1 fruit fly cellular context compared by ENCODE assay signal in the genomic region with DNA sequence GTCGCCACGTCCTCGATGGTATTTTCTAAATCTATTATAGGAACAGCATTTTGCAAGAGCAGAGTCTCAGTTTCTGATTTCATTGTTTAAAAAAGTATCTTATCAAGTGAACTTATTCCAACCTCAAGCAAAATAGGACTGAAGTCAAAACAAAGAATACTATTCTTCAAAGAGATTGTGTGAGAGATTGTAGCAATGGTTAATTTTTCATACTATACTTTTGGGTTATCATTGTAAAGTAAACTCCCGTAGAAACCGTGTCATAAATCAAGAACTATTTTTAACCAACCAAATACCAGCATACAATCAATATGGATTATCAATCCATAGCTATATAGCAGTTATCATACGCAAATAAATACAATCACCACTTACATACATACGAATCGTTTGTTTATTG.
A peak's percentile ranks its signal among the peaks of the same experiment; 100 is the strongest.
TF ChIP-seq lines count a peak whose summit lies in the region.

A gene (minus strand): TSS at position 122 of the 400 bp plus-strand sequence.

TF ChIP-seq in whole organism, embryonic, 481 proteins besides CTCF, POLR2A, EP300 and RAD21 (continued from another document):
- no peak for TF ChIP-seq ken (GFP tag; IDR thresholded peaks at IDR 0.05; lab: Robert Waterston, UW)
- no peak for TF ChIP-seq grau (tag; optimal IDR thresholded peaks at IDR 0.05; lab: Kevin White, UChicago)
- no peak for TF ChIP-seq CG31388 (GFP tag; optimal IDR thresholded peaks at IDR 0.05; lab: Kevin White, UChicago)
- TF ChIP-seq D19B (GFP tag; optimal IDR thresholded peaks at IDR 0.05; lab: Kevin White, UChicago): no peak
- no peak for TF ChIP-seq CG42726 (GFP tag; IDR thresholded peaks at IDR 0.05; lab: Robert Waterston, UW; ENCODE audit: partially characterized antibody)
- peak in 1 of 2 experiments; percentile 65 for TF ChIP-seq Hr78 (GFP tag; optimal IDR thresholded peaks at IDR 0.05; lab: Kevin White, UChicago)
- TF ChIP-seq Nf-YB (GFP tag; optimal IDR thresholded peaks at IDR 0.05; lab: Kevin White, UChicago): peak; percentile 14
- TF ChIP-seq HHEX (GFP tag; optimal IDR thresholded peaks at IDR 0.05; lab: Kevin White, UChicago): no peak
- TF ChIP-seq ara (GFP tag; IDR thresholded peaks at IDR 0.05; lab: Robert Waterston, UW): no peak
- no peak for TF ChIP-seq exex (tag; optimal IDR thresholded peaks at IDR 0.05; lab: Kevin White, UChicago)
- TF ChIP-seq CG4328 (GFP tag; optimal IDR thresholded peaks at IDR 0.05; lab: Kevin White, UChicago): no peak
- TF ChIP-seq amos (GFP tag; IDR thresholded peaks at IDR 0.05; lab: Robert Waterston, UW; ENCODE audit: partially characterized antibody): peak; percentile 33; the same call in 1 of the 2 replicates
- no peak for TF ChIP-seq CG2199 (GFP tag; IDR thresholded peaks at IDR 0.05; lab: Robert Waterston, UW)
- TF ChIP-seq CG10431 (GFP tag; optimal IDR thresholded peaks at IDR 0.05; lab: Kevin White, UChicago): no peak
- TF ChIP-seq yki (optimal IDR thresholded peaks at IDR 0.05; lab: Kevin White, UChicago): no peak
- no peak for TF ChIP-seq CG8290 (GFP tag; optimal IDR thresholded peaks at IDR 0.05; lab: Kevin White, UChicago)
- TF ChIP-seq CG8290 (tag; optimal IDR thresholded peaks at IDR 0.05; lab: Kevin White, UChicago): no peak
- TF ChIP-seq stc (GFP tag; IDR thresholded peaks at IDR 0.05; lab: Robert Waterston, UW): no peak
- no peak for TF ChIP-seq zfh2 (GFP tag; optimal IDR thresholded peaks at IDR 0.05; lab: Kevin White, UChicago)
